Fruit fly (Drosophila melanogaster) whole organism, prepupa: ENCODE results near the gene CG6931.

Experiments
- achi ChIP-seq: fragments of 200-800 bp; sonication (Bioruptor generic); optimal IDR thresholded peaks from 3 replicates; lab custom pipeline; 2016; ENCODE audit warnings: missing biosample characterization, missing genetic modification characterization
- fd59A ChIP-seq: fragments of 200-800 bp; sonication (Bioruptor generic); optimal IDR thresholded peaks from 2 replicates; lab custom pipeline; 2017; ENCODE audit warnings: missing biosample characterization, mild to moderate bottlenecking, missing genetic modification characterization, missing genetic modification reagents

DNA sequence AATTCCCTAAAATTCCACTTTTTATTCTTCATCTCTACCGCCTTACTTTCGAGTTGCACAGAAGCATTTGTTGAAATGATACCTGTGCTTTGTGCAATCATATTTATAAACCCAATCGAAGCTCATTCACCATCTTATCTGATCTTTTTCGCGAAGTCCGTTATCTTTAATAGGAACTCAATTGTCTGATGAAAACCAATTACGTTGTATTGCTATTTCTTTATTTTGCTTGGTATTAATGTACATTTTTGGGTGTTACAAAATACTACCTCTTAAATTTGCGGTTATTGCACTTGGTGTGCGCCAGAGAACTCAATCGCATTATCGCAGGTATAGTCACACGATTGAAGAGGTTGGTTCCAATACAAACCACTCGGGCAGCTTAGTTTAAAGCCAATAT is 17.7 kb upstream of the CG6931 start, which contains the start of gene Muc68E:
- TF ChIP-seq fd59A (GFP tag; lab: Kevin White, UChicago) (no peak), achi (no peak)
